Worm (Caenorhabditis elegans) whole organism, young adult: ENCODE measurements around the gene C36E8.6.

Experiments
- C06A6.2 ChIP-seq: fragments of 200-800 bp; sonication (Bioruptor generic); conservative IDR thresholded peaks from 2 replicates; pipeline ENCODE4 v1.3.6; 2022; ENCODE audit warnings: missing genetic modification characterization, missing compliant biosample characterization
- F39B2.1 ChIP-seq: fragments of 200-800 bp; sonication (Bioruptor generic); IDR thresholded peaks from 2 replicates; pipeline ENCODE4 v1.3.6; 2022; ENCODE audit warnings: missing genetic modification reagents, missing genetic modification characterization, missing compliant biosample characterization
- ama-1 ChIP-seq, 3 experiments: fragments of 150-350 bp in 1 of 3; sonication (generic microtip) in 2 of 3; optimal IDR thresholded peaks; 2 replicates each; lab custom pipeline; 2014 to 2018; ENCODE audit warnings: missing biosample characterization in 2 of 3, missing genetic modification characterization in 2 of 3, missing genetic modification reagents in 2 of 3
- hrde-1 ChIP-seq: sonication (generic microtip); optimal IDR thresholded peaks from 2 replicates; lab custom pipeline; 2016; ENCODE audit warnings: missing genetic modification characterization, mild to moderate bottlenecking, missing compliant biosample characterization, moderate library complexity, missing genotype, missing genetic modification reagents, borderline replicate concordance

DNA sequence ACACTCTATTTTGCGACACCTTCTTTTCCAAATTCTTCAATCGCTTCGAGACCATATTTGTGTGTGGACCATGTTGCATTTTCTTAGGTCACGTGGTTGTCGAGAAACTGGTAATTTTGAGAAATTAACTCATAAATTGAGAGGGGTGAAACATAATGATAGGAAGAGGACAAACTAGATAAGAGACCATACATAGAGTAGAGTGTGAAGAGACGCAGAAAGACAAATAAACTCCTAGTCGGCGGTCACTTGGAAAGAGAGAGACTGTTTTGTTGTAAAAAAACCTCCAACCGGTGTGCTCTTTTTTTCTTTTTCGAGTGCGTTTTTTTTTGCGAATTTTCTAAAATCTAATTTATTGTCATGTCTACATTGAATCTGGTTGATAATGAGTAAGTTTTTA lies 27.9 kb upstream of the C36E8.6 start, which contains the start of gene R10E9.3:
- TF ChIP-seq hrde-1 (tag; lab: Kevin White, UChicago) (no peak), F39B2.1 (GFP tag; lab: Robert Waterston, UW) (no peak), ama-1 (optimal IDR thresholded peaks at IDR 0.05; lab: Kevin White, UChicago) (no peak), ama-1 (GFP tag; optimal IDR thresholded peaks at IDR 0.05; lab: Kevin White, UChicago) (no peak), C06A6.2 (GFP tag; lab: Robert Waterston, UW) (no peak)
